Worm (Caenorhabditis elegans): ENCODE measurements around the gene srw-101.

- TF ChIP-seq ztf-11 (tag; optimal IDR thresholded peaks at IDR 0.05) (no peak), elt-1 (tag; optimal IDR thresholded peaks at IDR 0.05; ENCODE audit: borderline replicate concordance, insufficient read depth) (no peak), lsy-2 (tag; optimal IDR thresholded peaks at IDR 0.05) (no peak), elt-3 (tag; optimal IDR thresholded peaks at IDR 0.05) (no peak), drap-1 (GFP tag; optimal IDR thresholded peaks at IDR 0.05) (no peak), nhr-2 (tag; optimal IDR thresholded peaks at IDR 0.05) (no peak), pha-4 (tag; optimal IDR thresholded peaks at IDR 0.05) (no peak), lin-13 (tag; optimal IDR thresholded peaks at IDR 0.05) (no peak)
Observed at ce11 chrV:1749053-1749452, 27.0 kb downstream of the srw-101 start, which contains the start of gene ZK697.8.
